Fruit fly (Drosophila melanogaster): Measurements from ENCODE around the gene CG8997.

The CG8997 gene

DNA sequence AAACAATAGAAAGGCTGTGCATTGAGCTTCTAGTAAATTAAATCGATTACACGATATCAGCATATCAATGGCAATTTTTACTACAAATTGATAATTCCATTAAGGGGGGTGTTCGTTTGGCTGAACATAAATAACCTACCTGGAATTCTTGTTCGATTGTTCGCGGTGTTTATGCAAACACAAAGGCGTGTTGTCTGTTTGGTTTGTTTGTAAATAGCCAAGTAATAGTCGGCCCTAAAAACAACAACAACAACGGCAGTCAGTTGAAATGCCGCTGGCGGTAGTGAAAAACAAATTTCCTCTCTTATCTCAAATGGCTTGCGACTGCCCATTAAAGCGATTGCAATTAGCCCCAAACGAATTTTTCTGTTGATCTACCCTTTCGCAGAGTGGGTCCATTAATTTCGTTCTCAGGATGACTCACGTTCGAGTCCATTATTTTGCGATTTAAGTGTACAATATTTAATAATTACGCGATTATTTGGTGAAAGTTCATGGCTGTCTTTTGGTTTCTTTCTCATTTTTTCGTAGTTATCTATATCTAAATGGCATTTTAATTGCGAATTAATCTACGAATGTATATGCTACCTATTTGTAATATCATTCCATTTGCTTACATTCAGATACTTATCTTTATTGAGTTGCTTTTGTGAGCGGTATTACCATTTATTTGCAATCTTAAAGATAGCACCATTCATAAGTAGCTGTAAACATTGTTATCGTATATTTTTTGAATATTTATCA is 6.3 kb downstream of the CG8997 start (continued):
- TF ChIP-seq crc (GFP tag; optimal IDR thresholded peaks at IDR 0.05) (no peak), CG18764 (GFP tag; optimal IDR thresholded peaks at IDR 0.05) (no peak), croc (GFP tag; conservative IDR thresholded peaks at IDR 0.05) (no peak), Xrp1 (GFP tag; IDR thresholded peaks at IDR 0.05) (no peak), CG7357 (GFP tag; IDR thresholded peaks at IDR 0.05) (no peak), CG9876 (GFP tag; optimal IDR thresholded peaks at IDR 0.05) (no peak), ro (GFP tag; IDR thresholded peaks at IDR 0.05) (no peak), Mad (GFP tag; optimal IDR thresholded peaks at IDR 0.05) (no peak), HLHmδ (GFP tag; optimal IDR thresholded peaks at IDR 0.05) (peak; percentile 33), CG1024 (GFP tag; IDR thresholded peaks at IDR 0.05) (no peak), CG11398 (GFP tag; optimal IDR thresholded peaks at IDR 0.05) (peak; percentile 40), Drgx (GFP tag; IDR thresholded peaks at IDR 0.05) (no peak), Hr51 (GFP tag; optimal IDR thresholded peaks at IDR 0.05) (peak in 1 of 2 experiments; percentile 43), CG1832 (GFP tag; optimal IDR thresholded peaks at IDR 0.05) (no peak), CG15696 (tag; optimal IDR thresholded peaks at IDR 0.05) (peak; percentile 46), Camta (GFP tag; optimal IDR thresholded peaks at IDR 0.05) (peak; percentile 10), CG2712 (tag; optimal IDR thresholded peaks at IDR 0.05) (peak; percentile 13), run (tag; optimal IDR thresholded peaks at IDR 0.05) (no peak), gt (GFP tag; IDR thresholded peaks at IDR 0.05) (no peak), psq (GFP tag; optimal IDR thresholded peaks at IDR 0.05) (no peak), CG14710 (tag; optimal IDR thresholded peaks at IDR 0.05) (no peak), aop (GFP tag; IDR thresholded peaks at IDR 0.05) (no peak), sens (GFP tag) (peak; percentile 84), CG17802 (tag; optimal IDR thresholded peaks at IDR 0.05) (no peak), pfk (GFP tag; optimal IDR thresholded peaks at IDR 0.05) (no peak), sc (optimal IDR thresholded peaks at IDR 0.05) (no peak), sc (GFP tag; optimal IDR thresholded peaks at IDR 0.05) (peak; percentile 16), bbx (GFP tag; IDR thresholded peaks at IDR 0.05; ENCODE audit: partially characterized antibody) (no peak), H2.0 (GFP tag; IDR thresholded peaks at IDR 0.05) (no peak), CG10209 (GFP tag; optimal IDR thresholded peaks at IDR 0.05) (peak; percentile 16), dmrt99B (tag; optimal IDR thresholded peaks at IDR 0.05) (peak; percentile 37), Chrac-16 (GFP tag; optimal IDR thresholded peaks at IDR 0.05) (no peak), scrt (GFP tag; optimal IDR thresholded peaks at IDR 0.05) (peak; percentile 17), gcm2 (GFP tag; optimal IDR thresholded peaks at IDR 0.05) (no peak), caup (GFP tag; optimal IDR thresholded peaks at IDR 0.05; ENCODE audit: severe bottlenecking) (no peak), CG7963 (GFP tag; IDR thresholded peaks at IDR 0.05; ENCODE audit: partially characterized antibody) (no peak), sob (GFP tag; IDR thresholded peaks at IDR 0.05) (no peak), abd-A (tag; optimal IDR thresholded peaks at IDR 0.05) (peak; percentile 38), ind (GFP tag; optimal IDR thresholded peaks at IDR 0.05) (no peak), C15 (GFP tag; IDR thresholded peaks at IDR 0.05) (no peak), CG17829 (tag; optimal IDR thresholded peaks at IDR 0.05) (no peak), Oli (tag; optimal IDR thresholded peaks at IDR 0.05) (peak; percentile 12), fu2 (GFP tag; optimal IDR thresholded peaks at IDR 0.05) (no peak), CG6791 (GFP tag; IDR thresholded peaks at IDR 0.05; ENCODE audit: partially characterized antibody) (no peak), CG9932 (GFP tag; IDR thresholded peaks at IDR 0.05) (peak; percentile 42; the same call in 1 of the 2 replicates), chif (GFP tag; optimal IDR thresholded peaks at IDR 0.05) (peak; percentile 10 to 28), Ravus (GFP tag; IDR thresholded peaks at IDR 0.05) (no peak), lab (GFP tag; optimal IDR thresholded peaks at IDR 0.05) (peak; percentile 67), CG18599 (GFP tag; optimal IDR thresholded peaks at IDR 0.05) (no peak), nerfin-1 (tag; optimal IDR thresholded peaks at IDR 0.05) (no peak)
